Worm (Caenorhabditis elegans) whole organism, dauer: Measurements from ENCODE around the gene sbds-1.

Experiments used
- unc-62 ChIP-seq: sonication (generic microtip); optimal IDR thresholded peaks from 2 replicates; lab custom pipeline; 2017; ENCODE audit warnings: missing biosample characterization, missing genetic modification reagents, missing genetic modification characterization

The sbds-1 gene

ce11 chrIII:641759-642158, 3.5 kb upstream of the sbds-1 start, which contains the start of gene W06E11.1:
Gene W06E11.1 (plus strand): TSS chrIII:642059.
- no peak for TF ChIP-seq unc-62 (GFP tag; lab: Kevin White, UChicago)

- TF ChIP-seq unc-62 (GFP tag; lab: Kevin White, UChicago) = no peak
Measured at ce11 chrIII:640198-640803, 2.1 kb upstream of the sbds-1 start, which contains the start of the genes tag-266 and tag-267. Gene tag-266 (minus strand): TSS chrIII:640226. Gene tag-267 (plus strand): TSS chrIII:640790.

- TF ChIP-seq unc-62 (GFP tag; lab: Kevin White, UChicago) = no peak
Measured at ce11 chrIII:636067-636466, 2.2 kb downstream of the sbds-1 start, which contains the start of gene T19C3.7. Gene T19C3.7 (minus strand): TSS chrIII:636167.

ce11 chrIII:634618-635017, 3.6 kb downstream of the sbds-1 start, which contains the start of gene fem-2:
Gene fem-2 (minus strand): TSS chrIII:634626.
- no peak for TF ChIP-seq unc-62 (GFP tag; lab: Kevin White, UChicago)

ce11 chrIII:631421-631820, 6.8 kb downstream of the sbds-1 start, which contains the start of gene T19C3.6:
Gene T19C3.6 (minus strand): TSS chrIII:631521.
- TF ChIP-seq unc-62 (GFP tag; lab: Kevin White, UChicago) = no peak

ce11 chrIII:627838-628237, 10.4 kb downstream of the sbds-1 start, which contains the start of gene T19C3.5:
Gene T19C3.5 (minus strand): TSS chrIII:627938.
- no peak for TF ChIP-seq unc-62 (GFP tag; lab: Kevin White, UChicago)

ce11 chrIII:626091-626490, 12.1 kb downstream of the sbds-1 start:
- TF ChIP-seq unc-62 (GFP tag; lab: Kevin White, UChicago) = no peak

- no peak for TF ChIP-seq unc-62 (GFP tag; lab: Kevin White, UChicago)
Measured at ce11 chrIII:623754-624153, 14.5 kb downstream of the sbds-1 start.

ce11 chrIII:620204-620718, 18.0 kb downstream of the sbds-1 start, which contains the start of gene T19C3.4:
Gene T19C3.4 (minus strand): TSS chrIII:620254.
- no peak for TF ChIP-seq unc-62 (GFP tag; lab: Kevin White, UChicago)

ce11 chrIII:617467-617866, 20.8 kb downstream of the sbds-1 start, which contains the start of gene T19C3.2:
Gene T19C3.2 (minus strand): TSS chrIII:617567.
- TF ChIP-seq unc-62 (GFP tag; lab: Kevin White, UChicago) = no peak

ce11 chrIII:614447-614846, 23.8 kb downstream of the sbds-1 start, which contains the start of gene T19C3.3:
Gene T19C3.3 (minus strand): TSS chrIII:614547.
- no peak for TF ChIP-seq unc-62 (GFP tag; lab: Kevin White, UChicago)

ce11 chrIII:612759-613158, 25.5 kb downstream of the sbds-1 start:
- no peak for TF ChIP-seq unc-62 (GFP tag; lab: Kevin White, UChicago)

- TF ChIP-seq unc-62 (GFP tag; lab: Kevin White, UChicago) = no peak
Measured at ce11 chrIII:611900-612299, 26.3 kb downstream of the sbds-1 start.

ce11 chrIII:609549-609948, 28.7 kb downstream of the sbds-1 start, which contains the start of gene best-17:
Gene best-17 (minus strand): TSS chrIII:609649.
- no peak for TF ChIP-seq unc-62 (GFP tag; lab: Kevin White, UChicago)

ce11 chrIII:605415-606054, 32.7 kb downstream of the sbds-1 start, which contains the start of the genes Y55B1AR.4 and ttr-7:
Gene Y55B1AR.4 (minus strand): TSS chrIII:605515.
Gene ttr-7 (plus strand): TSS chrIII:606004.
- no peak for TF ChIP-seq unc-62 (GFP tag; lab: Kevin White, UChicago)
